Fruit fly (Drosophila melanogaster) whole organism, wandering third instar larva: Measurements from ENCODE around the gene Acat1.

Experiments
- Dif ChIP-seq: fragments of 200-275, 200-300 bp; sonication (Bioruptor generic); optimal IDR thresholded peaks from 2 replicates; lab custom pipeline; 2018; ENCODE audit warnings: missing biosample characterization, missing genetic modification characterization; ENCODE audit not compliant: partially characterized antibody
- Hr78 ChIP-seq: fragments of >200 bp; optimal IDR thresholded peaks from 2 replicates; lab custom pipeline; 2017; ENCODE audit warnings: missing biosample characterization, missing genetic modification characterization
- dmrt93B ChIP-seq: fragments of 200-800 bp; sonication (Bioruptor generic); optimal IDR thresholded peaks from 2 replicates; lab custom pipeline; 2018; ENCODE audit warnings: missing biosample characterization, mild to moderate bottlenecking, missing genetic modification characterization
- ey ChIP-seq: fragments of 200-800 bp; sonication (Bioruptor generic); optimal IDR thresholded peaks from 2 replicates; lab custom pipeline; 2016; ENCODE audit warnings: missing biosample characterization, missing genetic modification characterization
- lola ChIP-seq: fragments of >200 bp; optimal IDR thresholded peaks from 2 replicates; lab custom pipeline; 2017; ENCODE audit warnings: missing biosample characterization, missing genetic modification characterization
- psq ChIP-seq: fragments of 200-800 bp; sonication (Bioruptor generic); optimal IDR thresholded peaks from 3 replicates; lab custom pipeline; 2017; ENCODE audit warnings: missing biosample characterization, mild to moderate bottlenecking, missing genetic modification characterization, moderate library complexity
- usp ChIP-seq: fragments of >200 bp; optimal IDR thresholded peaks from 2 replicates; lab custom pipeline; 2017; ENCODE audit warnings: missing biosample characterization, missing genetic modification characterization

- TF ChIP-seq Dif (GFP tag; lab: Kevin White, UChicago) (no peak), Hr78 (GFP tag; lab: Kevin White, UChicago) (no peak), ey (no peak), usp (GFP tag; lab: Kevin White, UChicago) (no peak), psq (no peak), dmrt93B (no peak), lola (no peak)
Observed at dm6 chrX:7883926-7884325, 4.7 kb downstream of the Acat1 start, which contains the start of gene Ir7f.
